Worm (Caenorhabditis elegans): ENCODE measurements around the gene ceh-7.

ceh-7 gene

DNA sequence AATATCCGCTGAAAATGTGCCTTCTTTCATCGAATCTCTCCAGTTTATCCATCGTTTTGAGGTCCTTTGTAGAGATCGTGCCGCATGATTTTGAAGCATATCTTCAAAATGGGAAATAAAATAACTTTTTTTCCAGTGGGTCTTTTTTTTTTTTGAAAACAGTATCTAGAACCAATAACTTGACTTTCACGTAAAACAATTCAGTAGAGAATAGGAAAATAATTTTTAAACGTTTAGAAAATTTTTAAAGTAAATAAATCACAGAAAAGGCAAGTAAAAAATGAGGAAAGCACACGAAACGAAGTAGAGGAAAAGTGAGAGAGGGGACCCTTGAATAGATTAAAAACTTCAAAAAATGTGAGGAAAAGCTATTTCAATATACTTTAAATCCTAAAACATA lies 4.8 kb downstream of the ceh-7 start, which contains the start of gene chdh-1:
Gene chdh-1 (minus strand): TSS at position 101 of the 400 bp plus-strand sequence.
- TF ChIP-seq lin-11 (tag; optimal IDR thresholded peaks at IDR 0.05) (no peak), ets-4 (tag; optimal IDR thresholded peaks at IDR 0.05) (no peak), madf-2 (tag; optimal IDR thresholded peaks at IDR 0.05) (no peak), hlh-6 (tag; optimal IDR thresholded peaks at IDR 0.05) (no peak), odd-2 (tag; optimal IDR thresholded peaks at IDR 0.05) (no peak), fkh-6 (tag; optimal IDR thresholded peaks at IDR 0.05) (no peak), nfya-1 (tag; optimal IDR thresholded peaks at IDR 0.05) (no peak), ahr-1 (tag; optimal IDR thresholded peaks at IDR 0.05) (no peak), ceh-22 (tag; optimal IDR thresholded peaks at IDR 0.05) (no peak), syd-9 (tag; optimal IDR thresholded peaks at IDR 0.05) (no peak), hlh-15 (tag; optimal IDR thresholded peaks at IDR 0.05) (no peak), hlh-30 (tag; optimal IDR thresholded peaks at IDR 0.05; ENCODE audit: insufficient read depth) (no peak), elt-2 (tag; optimal IDR thresholded peaks at IDR 0.05) (no peak), ref-2 (tag; optimal IDR thresholded peaks at IDR 0.05) (no peak), K09A11.1 (tag; optimal IDR thresholded peaks at IDR 0.05; ENCODE audit: insufficient read depth) (no peak), pros-1 (tag; optimal IDR thresholded peaks at IDR 0.05) (no peak), pha-2 (tag; optimal IDR thresholded peaks at IDR 0.05) (no peak), dmd-4 (tag; optimal IDR thresholded peaks at IDR 0.05; ENCODE audit: borderline replicate concordance) (no peak), unc-86 (tag; optimal IDR thresholded peaks at IDR 0.05) (no peak)

DNA sequence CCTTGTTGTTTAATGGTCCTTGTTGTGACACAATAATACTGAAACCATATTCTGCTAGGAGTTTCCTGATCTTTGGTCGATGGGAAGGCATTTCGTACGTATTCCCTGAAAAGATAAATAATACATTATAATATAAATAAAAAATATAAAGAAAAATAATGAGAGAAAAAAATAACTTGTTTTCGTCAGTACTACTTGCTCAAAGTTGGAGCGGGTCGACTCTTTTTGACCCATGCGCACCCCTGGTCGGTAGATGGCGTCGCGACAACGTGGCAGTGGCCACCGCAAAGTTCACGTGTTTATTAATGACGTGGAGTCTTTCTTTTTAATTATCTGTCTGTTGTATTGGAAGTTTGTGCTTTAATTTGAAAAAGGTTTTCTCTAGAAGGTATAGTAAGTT lies 7.8 kb downstream of the ceh-7 start, which contains the start of gene C34C6.10:
Gene C34C6.10 (minus strand): TSS at position 101 of the 400 bp plus-strand sequence.
- TF ChIP-seq ceh-30 (tag; optimal IDR thresholded peaks at IDR 0.05) (no peak), npax-4 (tag; optimal IDR thresholded peaks at IDR 0.05) (no peak), ceh-31 (tag; optimal IDR thresholded peaks at IDR 0.05) (no peak), pha-4 (tag; optimal IDR thresholded peaks at IDR 0.05) (no peak), syd-9 (tag; optimal IDR thresholded peaks at IDR 0.05) (no peak), elt-2 (tag; optimal IDR thresholded peaks at IDR 0.05) (no peak), T23F11.4 (GFP tag; optimal IDR thresholded peaks at IDR 0.05) (no peak), gmeb-2 (tag; optimal IDR thresholded peaks at IDR 0.05) (no peak), ceh-24 (tag; optimal IDR thresholded peaks at IDR 0.05) (no peak), pax-1 (tag; optimal IDR thresholded peaks at IDR 0.05) (no peak), hlh-6 (tag; optimal IDR thresholded peaks at IDR 0.05) (no peak), hlh-30 (tag; optimal IDR thresholded peaks at IDR 0.05; ENCODE audit: insufficient read depth) (no peak)

DNA sequence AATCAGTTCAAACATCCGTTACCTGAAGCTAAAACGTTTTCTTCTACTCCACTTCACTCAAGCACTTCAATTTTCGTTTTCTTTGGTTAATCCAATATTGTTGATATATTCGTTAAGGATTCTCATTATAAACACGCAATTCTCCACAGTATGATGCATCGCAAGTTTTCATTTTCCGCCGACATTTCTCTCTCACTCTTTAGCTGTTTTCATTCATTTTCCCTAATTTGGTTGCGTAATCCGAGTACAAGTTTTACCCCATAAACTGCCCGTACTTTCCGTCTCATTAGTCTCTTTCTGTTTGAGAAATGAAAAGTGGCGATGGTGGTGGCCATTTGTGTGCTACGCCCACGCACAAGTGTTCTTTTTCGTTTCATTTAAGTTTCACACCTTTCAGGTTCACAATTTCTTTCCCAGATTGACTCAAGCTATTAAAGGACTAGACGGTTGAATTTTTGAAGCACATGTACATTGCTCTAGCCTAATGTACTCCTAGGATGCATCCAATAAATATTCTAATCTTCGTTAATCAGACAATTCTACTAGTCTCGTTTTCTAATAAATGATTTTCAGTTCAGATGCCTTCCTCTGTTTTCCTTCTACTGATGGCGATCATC lies 12.2 kb downstream of the ceh-7 start, which contains the start of gene C34C6.3:
Gene C34C6.3 (plus strand): TSS at position 567 of the 617 bp plus-strand sequence.
- no peak for TF ChIP-seq T23F11.4 (GFP tag; optimal IDR thresholded peaks at IDR 0.05)

DNA sequence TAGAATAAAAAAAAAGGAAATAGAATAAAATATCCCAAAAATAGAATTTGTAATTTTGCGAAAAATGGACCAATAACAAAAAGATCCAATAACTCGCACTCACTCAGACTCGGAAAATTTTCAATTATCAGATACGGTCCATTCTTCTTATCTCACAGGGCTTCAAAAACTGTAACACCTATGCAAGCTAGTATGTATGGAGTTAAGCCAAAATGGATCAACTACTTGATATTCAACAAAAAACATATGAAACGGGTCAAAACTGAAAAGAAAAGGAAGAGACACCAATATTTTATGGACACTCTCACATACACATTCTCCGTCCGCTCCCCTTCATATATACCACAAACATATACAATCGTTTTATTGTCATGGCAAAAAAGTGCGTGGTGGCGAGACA lies 18.0 kb downstream of the ceh-7 start, which contains the start of gene C34C6.9:
Gene C34C6.9 (plus strand): TSS at position 301 of the 400 bp plus-strand sequence.
- no peak for TF ChIP-seq sdc-2 (tag; optimal IDR thresholded peaks at IDR 0.05)
- TF ChIP-seq tbx-7 (tag; optimal IDR thresholded peaks at IDR 0.05), result no peak
- TF ChIP-seq lin-11 (tag; optimal IDR thresholded peaks at IDR 0.05), result no peak
- no peak for TF ChIP-seq dve-1 (tag; optimal IDR thresholded peaks at IDR 0.05)
- no peak for TF ChIP-seq F13H6.1 (tag; optimal IDR thresholded peaks at IDR 0.05)

DNA sequence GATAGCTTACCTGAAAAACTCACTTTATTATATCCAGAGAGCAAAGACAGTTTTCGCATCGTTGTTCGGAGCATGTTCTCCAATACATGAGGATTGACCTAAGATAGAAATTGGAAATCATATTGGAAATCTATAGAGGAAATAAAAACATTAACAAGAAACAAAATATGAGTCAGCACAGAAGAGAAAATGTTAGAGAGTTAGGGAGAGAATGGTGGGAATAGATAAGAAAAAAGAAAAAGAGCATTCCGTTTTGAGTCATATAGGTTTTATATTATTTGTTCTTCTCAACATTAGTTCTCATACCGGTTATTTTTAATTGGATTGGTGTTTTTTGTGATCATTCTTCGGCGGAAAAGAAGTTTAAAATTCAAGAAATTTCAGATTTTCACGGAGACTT lies 18.8 kb downstream of the ceh-7 start, which contains the start of gene hgap-2:
Gene hgap-2 (minus strand): TSS at position 101 of the 400 bp plus-strand sequence.
- TF ChIP-seq Y22D7AL.16 (tag; optimal IDR thresholded peaks at IDR 0.05) (no peak), tbx-7 (tag; optimal IDR thresholded peaks at IDR 0.05) (no peak), nhr-11 (tag; optimal IDR thresholded peaks at IDR 0.05) (no peak), ets-4 (tag; optimal IDR thresholded peaks at IDR 0.05) (no peak)

All from whole organism, late embryonic.